Worm (Caenorhabditis elegans): ENCODE data around the gene srh-252.
"Not testable (repeated sequence)": the region's sequence is repeated elsewhere in the genome, so short reads cannot be mapped to it uniquely, and the experiment has no call there.

ce11 chrV:17264855-17265254 lies 41.6 kb upstream of the srh-252 start, which contains the start of gene K10G4.3:
- not testable (repeated sequence) for TF ChIP-seq mdl-1 (tag; optimal IDR thresholded peaks at IDR 0.05); nhr-28 (tag; optimal IDR thresholded peaks at IDR 0.05); pha-4 (tag; optimal IDR thresholded peaks at IDR 0.05); pqm-1 (tag; optimal IDR thresholded peaks at IDR 0.05); jun-1 (tag; optimal IDR thresholded peaks at IDR 0.05); ama-1 (optimal IDR thresholded peaks at IDR 0.05); nhr-12 (tag; optimal IDR thresholded peaks at IDR 0.05); lin-39 (tag; optimal IDR thresholded peaks at IDR 0.05); unc-62 (GFP tag; optimal IDR thresholded peaks at IDR 0.05)
